Worm (Caenorhabditis elegans) whole organism, late embryonic: Measurements from ENCODE around the gene sto-3.

Experiments used
- C38D4.7 ChIP-seq: fragments of 200-800 bp; sonication (Bioruptor generic); optimal IDR thresholded peaks from 2 replicates; lab custom pipeline; 2018; ENCODE audit warnings: mild to moderate bottlenecking, missing genetic modification characterization, moderate library complexity, missing compliant biosample characterization
- F13H6.1 ChIP-seq: sonication (generic microtip); optimal IDR thresholded peaks from 2 replicates; lab custom pipeline; 2016; ENCODE audit warnings: missing genetic modification characterization, missing compliant biosample characterization
- K02D7.2 ChIP-seq: sonication (generic microtip); optimal IDR thresholded peaks from 2 replicates; lab custom pipeline; 2017; ENCODE audit warnings: mild to moderate bottlenecking, missing genetic modification characterization, missing compliant biosample characterization
- K09A11.1 ChIP-seq: sonication (generic microtip); optimal IDR thresholded peaks from 2 replicates; lab custom pipeline; 2017; ENCODE audit warnings: antibody characterized with exemption, mild to moderate bottlenecking, missing genetic modification characterization, missing compliant biosample characterization; ENCODE audit not compliant: insufficient read depth
- T23F11.4 ChIP-seq: fragments of 200-800 bp; sonication (Bioruptor generic); optimal IDR thresholded peaks from 2 replicates; lab custom pipeline; 2018; ENCODE audit warnings: mild to moderate bottlenecking, missing genetic modification characterization, missing compliant biosample characterization
- Y22D7AL.16 ChIP-seq: sonication (generic microtip); optimal IDR thresholded peaks from 2 replicates; lab custom pipeline; 2016; ENCODE audit warnings: missing genetic modification characterization, missing compliant biosample characterization
- ceh-18 ChIP-seq: sonication (generic microtip); optimal IDR thresholded peaks from 2 replicates; lab custom pipeline; 2016; ENCODE audit warnings: missing genetic modification characterization, missing compliant biosample characterization
- ceh-2 ChIP-seq: sonication (generic microtip); optimal IDR thresholded peaks from 2 replicates; lab custom pipeline; 2016; ENCODE audit warnings: missing genotype, missing genetic modification characterization, missing compliant biosample characterization
- ceh-22 ChIP-seq: sonication (generic microtip); optimal IDR thresholded peaks from 2 replicates; lab custom pipeline; 2017; ENCODE audit warnings: missing biosample characterization, missing genetic modification characterization
- ceh-24 ChIP-seq: sonication (generic microtip); optimal IDR thresholded peaks from 2 replicates; lab custom pipeline; 2016; ENCODE audit warnings: mild to moderate bottlenecking, missing genetic modification characterization, missing compliant biosample characterization
- ceh-34 ChIP-seq: sonication (generic microtip); optimal IDR thresholded peaks from 2 replicates; lab custom pipeline; 2016; ENCODE audit warnings: mild to moderate bottlenecking, missing genetic modification characterization, missing compliant biosample characterization
- ceh-45 ChIP-seq: fragments of 200-800 bp; sonication (Bioruptor generic); IDR thresholded peaks from 2 replicates; pipeline ENCODE4 v1.3.6; 2022; ENCODE audit warnings: missing genetic modification reagents, missing genetic modification characterization, missing compliant biosample characterization
- ceh-6 ChIP-seq: fragments of 200-800 bp; sonication (Bioruptor generic); optimal IDR thresholded peaks from 2 replicates; lab custom pipeline; 2018; ENCODE audit warnings: mild to moderate bottlenecking, missing genetic modification characterization, missing compliant biosample characterization
- che-1 ChIP-seq: sonication (generic microtip); optimal IDR thresholded peaks from 2 replicates; lab custom pipeline; 2016; ENCODE audit warnings: mild to moderate bottlenecking, missing genetic modification characterization, missing compliant biosample characterization
- fax-1 ChIP-seq: sonication (generic microtip); optimal IDR thresholded peaks from 2 replicates; lab custom pipeline; 2016; ENCODE audit warnings: missing genotype, missing genetic modification characterization, missing compliant biosample characterization
- fkh-10 ChIP-seq: fragments of 150-350 bp; optimal IDR thresholded peaks from 2 replicates; lab custom pipeline; 2014; ENCODE audit warnings: missing biosample characterization, missing genetic modification reagents, missing genetic modification characterization
- fkh-6 ChIP-seq: sonication (generic microtip); optimal IDR thresholded peaks from 2 replicates; lab custom pipeline; 2016; ENCODE audit warnings: missing genetic modification characterization, missing compliant biosample characterization
- hlh-15 ChIP-seq: sonication (generic microtip); optimal IDR thresholded peaks from 2 replicates; lab custom pipeline; 2016; ENCODE audit warnings: missing genetic modification characterization, missing compliant biosample characterization
- hlh-30 ChIP-seq: sonication (generic microtip); optimal IDR thresholded peaks from 2 replicates; lab custom pipeline; 2017; ENCODE audit warnings: antibody characterized with exemption, missing genetic modification characterization, missing compliant biosample characterization; ENCODE audit not compliant: insufficient read depth
- hlh-6 ChIP-seq: sonication (generic microtip); optimal IDR thresholded peaks from 2 replicates; lab custom pipeline; 2016; ENCODE audit warnings: missing genotype, missing genetic modification characterization, missing compliant biosample characterization
- lim-6 ChIP-seq: sonication (generic microtip); optimal IDR thresholded peaks from 2 replicates; lab custom pipeline; 2016; ENCODE audit warnings: missing genetic modification characterization, missing compliant biosample characterization
- lin-11 ChIP-seq: fragments of 200-800 bp; sonication (Bioruptor generic); optimal IDR thresholded peaks from 2 replicates; lab custom pipeline; 2018; ENCODE audit warnings: mild to moderate bottlenecking, missing genetic modification characterization, missing compliant biosample characterization
- madf-2 ChIP-seq: sonication (generic microtip); optimal IDR thresholded peaks from 2 replicates; lab custom pipeline; 2017; ENCODE audit warnings: missing genetic modification characterization, missing compliant biosample characterization
- nfya-1 ChIP-seq: sonication (generic microtip); optimal IDR thresholded peaks from 2 replicates; lab custom pipeline; 2017; ENCODE audit warnings: missing genetic modification characterization, mild to moderate bottlenecking, missing compliant biosample characterization, antibody characterized with exemption, moderate library complexity
- nhr-11 ChIP-seq: fragments of 150-350 bp; optimal IDR thresholded peaks from 2 replicates; lab custom pipeline; 2014; ENCODE audit warnings: missing biosample characterization, missing genetic modification characterization
- nhr-232 ChIP-seq: sonication (generic microtip); optimal IDR thresholded peaks from 2 replicates; lab custom pipeline; 2016; ENCODE audit warnings: missing genetic modification characterization, missing compliant biosample characterization
- npax-4 ChIP-seq: sonication (generic microtip); optimal IDR thresholded peaks from 2 replicates; lab custom pipeline; 2016; ENCODE audit warnings: missing genetic modification characterization, missing compliant biosample characterization
- odd-2 ChIP-seq: sonication (generic microtip); optimal IDR thresholded peaks from 2 replicates; lab custom pipeline; 2017; ENCODE audit warnings: antibody characterized with exemption, mild to moderate bottlenecking, missing genetic modification characterization, missing compliant biosample characterization
- pax-1 ChIP-seq: fragments of 150-350 bp; optimal IDR thresholded peaks from 2 replicates; lab custom pipeline; 2014; ENCODE audit warnings: missing biosample characterization, missing genetic modification characterization
- pha-4 ChIP-seq: fragments of 150-350 bp; optimal IDR thresholded peaks from 2 replicates; lab custom pipeline; 2018; ENCODE audit warnings: missing biosample characterization, missing genetic modification reagents, missing genetic modification characterization
- ref-2 ChIP-seq: sonication (generic microtip); optimal IDR thresholded peaks from 2 replicates; lab custom pipeline; 2016; ENCODE audit warnings: missing genetic modification characterization, missing compliant biosample characterization
- rnt-1 ChIP-seq: sonication (generic microtip); optimal IDR thresholded peaks from 2 replicates; lab custom pipeline; 2016; ENCODE audit warnings: missing genetic modification characterization, missing compliant biosample characterization
- sdc-2 ChIP-seq: sonication (generic microtip); optimal IDR thresholded peaks from 2 replicates; lab custom pipeline; 2016; ENCODE audit warnings: missing genotype, missing genetic modification characterization, missing compliant biosample characterization
- sox-4 ChIP-seq: sonication (generic microtip); optimal IDR thresholded peaks from 2 replicates; lab custom pipeline; 2017; ENCODE audit warnings: mild to moderate bottlenecking, missing genetic modification characterization, inconsistent platforms, missing compliant biosample characterization
- tbx-2 ChIP-seq: sonication (generic microtip); optimal IDR thresholded peaks from 2 replicates; lab custom pipeline; 2016; ENCODE audit warnings: missing genetic modification characterization, missing compliant biosample characterization
- tbx-7 ChIP-seq: sonication (generic microtip); optimal IDR thresholded peaks from 2 replicates; lab custom pipeline; 2016; ENCODE audit warnings: missing genotype, missing genetic modification characterization, missing compliant biosample characterization
- unc-3 ChIP-seq, 2 experiments: fragments of 200-800 bp in 1 of 2; sonication (Bioruptor generic) in 1 of 2; sonication (generic microtip) in 1 of 2; conservative IDR thresholded peaks in 1 of 2; optimal IDR thresholded peaks in 1 of 2; 2 replicates each; pipeline versions ENCODE4 v1.3.6 to Lab custom; 2016 to 2022; ENCODE audit warnings: missing compliant biosample characterization in 2 of 2, missing genetic modification characterization in 2 of 2, missing genetic modification reagents in 1 of 2
- zip-5 ChIP-seq: sonication (generic microtip); optimal IDR thresholded peaks from 2 replicates; lab custom pipeline; 2016; ENCODE audit warnings: missing genetic modification characterization, missing compliant biosample characterization

Gene sto-3

DNA sequence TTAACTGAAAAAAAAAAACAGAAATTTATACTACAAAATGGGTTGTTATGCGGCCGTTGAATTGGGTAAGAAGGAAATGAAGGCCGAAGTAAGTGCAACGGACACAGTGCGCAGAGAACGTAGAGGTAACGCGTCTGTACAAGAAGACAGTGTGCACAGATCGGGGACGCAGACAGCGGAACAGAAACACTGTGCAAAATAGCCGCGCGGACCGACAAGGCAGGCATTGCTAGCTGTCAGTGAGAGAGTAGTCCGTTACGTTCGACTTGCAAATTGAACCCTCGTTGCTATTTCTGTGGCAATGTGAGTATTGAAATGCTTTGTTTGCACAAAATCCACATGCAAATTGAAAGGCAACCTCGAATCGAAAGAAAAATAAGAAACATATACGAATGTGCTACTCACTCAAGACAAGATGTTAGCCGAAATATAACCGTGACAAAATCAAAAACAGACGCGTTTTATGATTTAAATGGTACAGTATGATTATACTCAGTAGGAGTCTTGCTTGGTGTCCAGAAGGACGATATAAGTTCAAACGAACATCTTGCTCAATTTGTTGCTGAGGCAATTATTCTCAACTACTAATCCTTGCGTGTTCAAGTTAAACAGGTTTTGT lies 21.3 kb downstream of the sto-3 start:
- TF ChIP-seq rnt-1 (tag; lab: Kevin White, UChicago) (peak; percentile 13), tbx-2 (tag; lab: Kevin White, UChicago) (peak; percentile 21), pha-4 (no peak), nfya-1 (peak; percentile 5), ceh-2 (tag; lab: Kevin White, UChicago) (peak; percentile 7), nhr-232 (tag; lab: Kevin White, UChicago) (no peak), fkh-10 (GFP tag; lab: Kevin White, UChicago) (no peak), ceh-24 (no peak), C38D4.7 (GFP tag; lab: Kevin White, UChicago) (no peak), fax-1 (tag; lab: Kevin White, UChicago) (no peak), K02D7.2 (no peak), Y22D7AL.16 (tag; lab: Kevin White, UChicago) (no peak)

- TF ChIP-seq sdc-2 (tag; lab: Kevin White, UChicago): no peak
- no peak for TF ChIP-seq Y22D7AL.16 (tag; lab: Kevin White, UChicago)
- TF ChIP-seq fkh-6 (tag; lab: Kevin White, UChicago): no peak
- TF ChIP-seq madf-2 (tag; lab: Kevin White, UChicago): no peak
- TF ChIP-seq hlh-30 (tag; lab: Kevin White, UChicago): no peak
- TF ChIP-seq npax-4: no peak
- TF ChIP-seq C38D4.7 (GFP tag; lab: Kevin White, UChicago): no peak
- no peak for TF ChIP-seq ceh-34
- TF ChIP-seq sox-4: no peak
- no peak for TF ChIP-seq nhr-11 (tag; lab: Kevin White, UChicago)
- no peak for TF ChIP-seq lin-11
- no peak for TF ChIP-seq hlh-6
- TF ChIP-seq T23F11.4 (GFP tag; lab: Kevin White, UChicago): no peak
- TF ChIP-seq odd-2 (tag; lab: Kevin White, UChicago): no peak
- no peak for TF ChIP-seq nfya-1
- TF ChIP-seq che-1 (tag; lab: Kevin White, UChicago): no peak
- TF ChIP-seq tbx-7 (tag; lab: Kevin White, UChicago): no peak
Measured at ce11 chrX:11598839-11599238, 23.1 kb downstream of the sto-3 start.

DNA sequence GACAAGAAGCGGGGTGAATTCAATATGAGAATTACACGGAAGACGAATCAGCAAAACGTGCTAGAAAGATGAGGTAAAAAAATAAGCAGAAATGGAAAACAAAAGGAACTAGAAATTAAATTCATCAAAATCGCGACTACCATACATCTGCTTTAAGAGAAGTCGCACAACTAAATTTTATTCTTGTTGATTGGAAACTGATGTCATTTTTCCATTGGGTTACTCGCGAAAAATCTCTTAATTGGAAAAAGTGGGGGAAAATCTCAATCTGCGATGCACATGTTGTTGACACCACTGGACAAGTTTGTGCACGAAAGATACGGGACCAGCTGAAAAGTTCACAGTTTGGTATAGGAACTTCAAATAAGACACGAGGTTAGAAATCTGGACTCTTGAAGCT lies 25.0 kb downstream of the sto-3 start:
- TF ChIP-seq lin-11: no peak
- TF ChIP-seq ceh-2 (tag; lab: Kevin White, UChicago): no peak
- no peak for TF ChIP-seq hlh-15 (tag; lab: Kevin White, UChicago)
- TF ChIP-seq zip-5 (tag; lab: Kevin White, UChicago): no peak
- no peak for TF ChIP-seq unc-3 (GFP tag; conservative IDR thresholded peaks at IDR 0.05; lab: Robert Waterston, UW)
- no peak for TF ChIP-seq unc-3 (tag; optimal IDR thresholded peaks at IDR 0.05; lab: Kevin White, UChicago)
- TF ChIP-seq F13H6.1 (tag; lab: Kevin White, UChicago): no peak
- TF ChIP-seq lim-6 (tag; lab: Kevin White, UChicago): no peak
- TF ChIP-seq pax-1 (tag; lab: Kevin White, UChicago): no peak
- no peak for TF ChIP-seq ceh-45 (GFP tag; lab: Robert Waterston, UW)

ce11 chrX:11592539-11592938 lies 29.4 kb downstream of the sto-3 start:
- no peak for TF ChIP-seq ceh-6 (GFP tag; lab: Kevin White, UChicago)
- TF ChIP-seq sdc-2 (tag; lab: Kevin White, UChicago): no peak
- TF ChIP-seq zip-5 (tag; lab: Kevin White, UChicago): no peak

DNA sequence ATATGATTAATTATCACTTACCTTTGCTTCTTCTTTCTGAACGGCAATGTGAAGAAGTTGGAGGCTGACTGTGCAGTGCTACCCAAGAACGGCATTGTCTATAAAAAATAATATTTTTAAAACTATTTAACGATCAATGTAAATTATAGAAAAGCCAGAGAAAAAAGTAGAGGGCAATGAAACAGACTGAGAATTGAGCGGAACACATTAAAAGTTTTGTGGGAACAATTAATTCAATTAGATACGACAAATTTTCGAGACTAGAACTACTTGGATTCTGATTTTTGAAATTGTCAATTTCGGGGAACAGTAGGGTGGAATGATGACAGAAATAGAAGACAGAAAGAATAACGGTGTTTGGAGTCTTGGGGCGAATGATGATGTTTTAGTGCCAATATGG lies 30.3 kb downstream of the sto-3 start, which contains the start of gene F52D10.2:
Gene F52D10.2, minus strand, starts transcription at position 101 of the 400 bp plus-strand sequence.
- TF ChIP-seq K09A11.1 (tag; lab: Kevin White, UChicago) (no peak), ref-2 (tag; lab: Kevin White, UChicago) (no peak), ceh-18 (tag; lab: Kevin White, UChicago) (no peak), fkh-6 (tag; lab: Kevin White, UChicago) (no peak), ceh-22 (tag; lab: Kevin White, UChicago) (no peak), nfya-1 (no peak)
